Worm (Caenorhabditis elegans) whole organism, late embryonic: Measurements from ENCODE around the gene sto-6.

Source experiments
- C08G9.2 ChIP-seq: sonication (generic microtip); optimal IDR thresholded peaks from 2 replicates; lab custom pipeline; 2016; ENCODE audit warnings: mild to moderate bottlenecking, missing genetic modification characterization, moderate library complexity, missing compliant biosample characterization
- C38D4.7 ChIP-seq: fragments of 200-800 bp; sonication (Bioruptor generic); optimal IDR thresholded peaks from 2 replicates; lab custom pipeline; 2018; ENCODE audit warnings: mild to moderate bottlenecking, missing genetic modification characterization, moderate library complexity, missing compliant biosample characterization
- F13H6.1 ChIP-seq: sonication (generic microtip); optimal IDR thresholded peaks from 2 replicates; lab custom pipeline; 2016; ENCODE audit warnings: missing genetic modification characterization, missing compliant biosample characterization
- Y22D7AL.16 ChIP-seq: sonication (generic microtip); optimal IDR thresholded peaks from 2 replicates; lab custom pipeline; 2016; ENCODE audit warnings: missing genetic modification characterization, missing compliant biosample characterization
- ama-1 ChIP-seq: fragments of 150-350 bp; optimal IDR thresholded peaks from 2 replicates; lab custom pipeline; 2014
- ceh-19 ChIP-seq: fragments of 200-800 bp; sonication (Bioruptor generic); optimal IDR thresholded peaks from 2 replicates; lab custom pipeline; 2018; ENCODE audit warnings: mild to moderate bottlenecking, missing genetic modification characterization, missing compliant biosample characterization
- ceh-22 ChIP-seq: sonication (generic microtip); optimal IDR thresholded peaks from 2 replicates; lab custom pipeline; 2017; ENCODE audit warnings: missing biosample characterization, missing genetic modification characterization
- ceh-30 ChIP-seq: fragments of 150-350 bp; optimal IDR thresholded peaks from 2 replicates; lab custom pipeline; 2014; ENCODE audit warnings: missing biosample characterization, missing genetic modification characterization
- ceh-34 ChIP-seq: sonication (generic microtip); optimal IDR thresholded peaks from 2 replicates; lab custom pipeline; 2016; ENCODE audit warnings: mild to moderate bottlenecking, missing genetic modification characterization, missing compliant biosample characterization
- ceh-9 ChIP-seq: sonication (generic microtip); optimal IDR thresholded peaks from 2 replicates; lab custom pipeline; 2016; ENCODE audit warnings: mild to moderate bottlenecking, missing genetic modification characterization, inconsistent platforms, missing compliant biosample characterization
- che-1 ChIP-seq: sonication (generic microtip); optimal IDR thresholded peaks from 2 replicates; lab custom pipeline; 2016; ENCODE audit warnings: mild to moderate bottlenecking, missing genetic modification characterization, missing compliant biosample characterization
- dmd-4 ChIP-seq: sonication (generic microtip); optimal IDR thresholded peaks from 2 replicates; lab custom pipeline; 2016; ENCODE audit warnings: borderline replicate concordance, missing genetic modification characterization, missing compliant biosample characterization
- dve-1 ChIP-seq: sonication (generic microtip); optimal IDR thresholded peaks from 2 replicates; lab custom pipeline; 2017; ENCODE audit warnings: antibody characterized with exemption, mild to moderate bottlenecking, missing genetic modification characterization, missing compliant biosample characterization
- fax-1 ChIP-seq: sonication (generic microtip); optimal IDR thresholded peaks from 2 replicates; lab custom pipeline; 2016; ENCODE audit warnings: missing genotype, missing genetic modification characterization, missing compliant biosample characterization
- fkh-10 ChIP-seq: fragments of 150-350 bp; optimal IDR thresholded peaks from 2 replicates; lab custom pipeline; 2014; ENCODE audit warnings: missing biosample characterization, missing genetic modification reagents, missing genetic modification characterization
- fkh-6 ChIP-seq: sonication (generic microtip); optimal IDR thresholded peaks from 2 replicates; lab custom pipeline; 2016; ENCODE audit warnings: missing genetic modification characterization, missing compliant biosample characterization
- gmeb-2 ChIP-seq: sonication (generic microtip); optimal IDR thresholded peaks from 2 replicates; lab custom pipeline; 2016; ENCODE audit warnings: missing genetic modification characterization, inconsistent platforms, missing compliant biosample characterization
- hlh-13 ChIP-seq: fragments of 200-800 bp; sonication (Bioruptor generic); optimal IDR thresholded peaks from 2 replicates; lab custom pipeline; 2018; ENCODE audit warnings: mild to moderate bottlenecking, missing genetic modification characterization, missing compliant biosample characterization
- hlh-30 ChIP-seq: sonication (generic microtip); optimal IDR thresholded peaks from 2 replicates; lab custom pipeline; 2017; ENCODE audit warnings: antibody characterized with exemption, missing genetic modification characterization, missing compliant biosample characterization; ENCODE audit not compliant: insufficient read depth
- hlh-6 ChIP-seq: sonication (generic microtip); optimal IDR thresholded peaks from 2 replicates; lab custom pipeline; 2016; ENCODE audit warnings: missing genotype, missing genetic modification characterization, missing compliant biosample characterization
- hlh-8 ChIP-seq: sonication (generic microtip); optimal IDR thresholded peaks from 2 replicates; lab custom pipeline; 2016; ENCODE audit warnings: missing genotype, missing genetic modification characterization, missing compliant biosample characterization
- lim-6 ChIP-seq: sonication (generic microtip); optimal IDR thresholded peaks from 2 replicates; lab custom pipeline; 2016; ENCODE audit warnings: missing genetic modification characterization, missing compliant biosample characterization
- madf-2 ChIP-seq: sonication (generic microtip); optimal IDR thresholded peaks from 2 replicates; lab custom pipeline; 2017; ENCODE audit warnings: missing genetic modification characterization, missing compliant biosample characterization
- nfya-1 ChIP-seq: sonication (generic microtip); optimal IDR thresholded peaks from 2 replicates; lab custom pipeline; 2017; ENCODE audit warnings: missing genetic modification characterization, mild to moderate bottlenecking, missing compliant biosample characterization, antibody characterized with exemption, moderate library complexity
- odd-2 ChIP-seq: sonication (generic microtip); optimal IDR thresholded peaks from 2 replicates; lab custom pipeline; 2017; ENCODE audit warnings: antibody characterized with exemption, mild to moderate bottlenecking, missing genetic modification characterization, missing compliant biosample characterization
- pat-9 ChIP-seq: fragments of 200-800 bp; sonication (Bioruptor generic); optimal IDR thresholded peaks from 2 replicates; lab custom pipeline; 2018; ENCODE audit warnings: mild to moderate bottlenecking, missing genetic modification characterization, moderate library complexity, missing compliant biosample characterization
- pha-4 ChIP-seq: fragments of 150-350 bp; optimal IDR thresholded peaks from 2 replicates; lab custom pipeline; 2018; ENCODE audit warnings: missing biosample characterization, missing genetic modification reagents, missing genetic modification characterization
- ref-2 ChIP-seq: sonication (generic microtip); optimal IDR thresholded peaks from 2 replicates; lab custom pipeline; 2016; ENCODE audit warnings: missing genetic modification characterization, missing compliant biosample characterization
- sox-2 ChIP-seq: fragments of 200-800 bp; sonication (Bioruptor generic); IDR thresholded peaks from 2 replicates; pipeline ENCODE4 v1.3.6; 2022; ENCODE audit warnings: missing genetic modification reagents, missing genetic modification characterization, missing compliant biosample characterization
- sox-4 ChIP-seq: sonication (generic microtip); optimal IDR thresholded peaks from 2 replicates; lab custom pipeline; 2017; ENCODE audit warnings: mild to moderate bottlenecking, missing genetic modification characterization, inconsistent platforms, missing compliant biosample characterization
- syd-9 ChIP-seq: sonication (generic microtip); optimal IDR thresholded peaks from 2 replicates; lab custom pipeline; 2016; ENCODE audit warnings: mild to moderate bottlenecking, missing genetic modification characterization, moderate library complexity, missing compliant biosample characterization
- tbx-7 ChIP-seq: sonication (generic microtip); optimal IDR thresholded peaks from 2 replicates; lab custom pipeline; 2016; ENCODE audit warnings: missing genotype, missing genetic modification characterization, missing compliant biosample characterization
- unc-3 ChIP-seq, 2 experiments: fragments of 200-800 bp in 1 of 2; sonication (Bioruptor generic) in 1 of 2; sonication (generic microtip) in 1 of 2; conservative IDR thresholded peaks in 1 of 2; optimal IDR thresholded peaks in 1 of 2; 2 replicates each; pipeline versions ENCODE4 v1.3.6 to Lab custom; 2016 to 2022; ENCODE audit warnings: missing compliant biosample characterization in 2 of 2, missing genetic modification characterization in 2 of 2, missing genetic modification reagents in 1 of 2
- unc-42 ChIP-seq: sonication (generic microtip); optimal IDR thresholded peaks from 2 replicates; lab custom pipeline; 2016; ENCODE audit warnings: missing genotype, missing genetic modification characterization, missing compliant biosample characterization

Gene sto-6

DNA sequence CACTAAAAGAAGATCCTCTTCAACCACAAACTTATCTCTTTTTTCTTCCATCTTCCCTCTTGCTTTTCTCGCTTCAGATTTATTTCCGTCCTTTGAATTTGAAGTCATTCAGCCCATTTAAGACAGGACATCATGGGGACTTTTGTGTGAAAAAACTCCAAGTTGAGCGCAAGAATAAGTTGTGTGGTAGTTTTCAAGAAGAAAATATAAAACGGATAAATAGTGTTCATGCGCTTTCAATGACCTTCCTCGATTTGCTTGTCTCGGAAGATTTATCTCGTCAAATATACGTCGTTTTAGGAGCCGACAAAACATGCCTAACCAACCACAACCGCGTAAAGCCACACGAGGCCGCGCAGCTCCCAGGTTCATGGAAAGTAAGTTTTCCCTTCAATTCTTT is at the start of gene sto-6:
TSS of gene sto-6 (plus strand) at position 301 of the 400 bp plus-strand sequence.
- TF ChIP-seq fax-1 (tag; lab: Kevin White, UChicago) (no peak), C38D4.7 (GFP tag; lab: Kevin White, UChicago) (no peak), ceh-30 (tag; lab: Kevin White, UChicago) (no peak), sox-2 (no peak), pha-4 (no peak), nfya-1 (tag; lab: Kevin White, UChicago) (no peak), tbx-7 (tag; lab: Kevin White, UChicago) (no peak)

DNA sequence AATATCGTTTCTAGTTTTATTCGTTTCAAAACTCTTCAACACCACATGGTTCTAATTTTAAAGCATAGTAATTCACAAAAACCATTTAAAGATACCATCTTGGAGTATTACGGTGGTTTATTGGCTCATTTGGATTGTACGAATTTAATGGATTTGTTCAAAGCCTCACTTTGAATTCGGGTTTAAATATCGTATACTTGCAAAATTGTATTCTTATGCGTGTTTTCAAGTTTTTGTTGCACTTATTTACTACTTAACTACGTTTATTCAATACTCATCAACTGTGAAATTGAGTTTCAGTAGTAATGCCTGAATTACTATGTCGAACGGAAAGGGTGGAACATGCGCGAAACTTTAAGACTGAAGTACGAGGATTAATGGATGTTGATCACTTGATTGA is 46.8 kb upstream of the sto-6 start, which contains the start of gene abts-2:
TSS of gene abts-2 (plus strand) at position 301 of the 400 bp plus-strand sequence.
- no peak for TF ChIP-seq dmd-4 (tag; lab: Kevin White, UChicago)
- no peak for TF ChIP-seq sox-4 (tag; lab: Kevin White, UChicago)
- TF ChIP-seq che-1 (tag; lab: Kevin White, UChicago), result no peak
- TF ChIP-seq unc-3 (GFP tag; conservative IDR thresholded peaks at IDR 0.05; lab: Robert Waterston, UW), result no peak
- no peak for TF ChIP-seq unc-3 (tag; optimal IDR thresholded peaks at IDR 0.05; lab: Kevin White, UChicago)
- TF ChIP-seq pat-9 (tag; lab: Kevin White, UChicago), result no peak
- no peak for TF ChIP-seq F13H6.1
- TF ChIP-seq ref-2 (tag; lab: Kevin White, UChicago), result no peak
- TF ChIP-seq fkh-10 (GFP tag; lab: Kevin White, UChicago), result no peak
- TF ChIP-seq hlh-6 (tag; lab: Kevin White, UChicago), result no peak
- no peak for TF ChIP-seq hlh-13
- no peak for TF ChIP-seq hlh-30 (tag; lab: Kevin White, UChicago)
- no peak for TF ChIP-seq ama-1
- TF ChIP-seq fax-1 (tag; lab: Kevin White, UChicago), result no peak
- no peak for TF ChIP-seq C08G9.2 (tag; lab: Kevin White, UChicago)

DNA sequence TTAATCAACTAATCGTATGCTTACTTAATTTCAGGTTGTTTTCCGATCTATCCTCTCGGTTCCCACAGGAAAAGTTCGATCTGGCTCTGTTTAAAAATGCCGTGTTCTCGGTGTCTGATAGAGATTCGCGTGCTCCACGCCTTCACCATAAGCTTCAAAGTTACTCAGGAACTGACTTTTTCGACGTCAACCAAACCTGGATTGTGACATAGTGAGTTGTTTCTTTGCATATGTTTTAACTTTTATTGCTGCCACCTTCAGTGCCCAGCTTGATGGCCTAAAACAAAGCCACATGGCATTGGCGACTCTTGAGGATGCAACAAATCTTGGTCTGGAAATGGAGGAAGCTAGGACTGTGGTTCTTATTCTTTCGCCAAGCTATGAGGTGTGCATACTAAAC is 46.3 kb upstream of the sto-6 start:
- no peak for TF ChIP-seq dve-1 (tag; lab: Kevin White, UChicago)
- TF ChIP-seq ceh-9, result no peak
- no peak for TF ChIP-seq fkh-6 (tag; lab: Kevin White, UChicago)
- no peak for TF ChIP-seq ceh-34

DNA sequence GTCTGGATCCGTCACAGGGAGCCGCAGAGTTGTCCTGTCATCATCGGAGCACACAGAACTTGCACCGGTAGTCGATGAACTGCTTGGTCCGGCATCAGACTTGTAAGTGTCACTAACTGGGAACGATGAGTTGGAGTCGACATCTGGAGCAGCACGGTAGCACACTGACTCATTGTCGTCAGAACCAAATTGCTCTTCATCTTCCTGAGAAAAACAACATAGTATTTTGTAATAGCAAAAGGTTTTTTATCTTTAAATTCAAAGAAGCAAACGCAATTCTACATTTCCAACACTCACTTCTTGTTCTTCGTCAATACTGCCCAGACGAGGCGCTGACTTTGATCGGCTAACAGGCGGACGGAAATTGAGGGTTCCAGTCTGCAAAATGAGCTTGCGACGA is 41.7 kb upstream of the sto-6 start:
- TF ChIP-seq gmeb-2 (tag; lab: Kevin White, UChicago) (no peak), lim-6 (tag; lab: Kevin White, UChicago) (no peak), syd-9 (tag; lab: Kevin White, UChicago) (no peak), ceh-19 (GFP tag; lab: Kevin White, UChicago) (no peak)

DNA sequence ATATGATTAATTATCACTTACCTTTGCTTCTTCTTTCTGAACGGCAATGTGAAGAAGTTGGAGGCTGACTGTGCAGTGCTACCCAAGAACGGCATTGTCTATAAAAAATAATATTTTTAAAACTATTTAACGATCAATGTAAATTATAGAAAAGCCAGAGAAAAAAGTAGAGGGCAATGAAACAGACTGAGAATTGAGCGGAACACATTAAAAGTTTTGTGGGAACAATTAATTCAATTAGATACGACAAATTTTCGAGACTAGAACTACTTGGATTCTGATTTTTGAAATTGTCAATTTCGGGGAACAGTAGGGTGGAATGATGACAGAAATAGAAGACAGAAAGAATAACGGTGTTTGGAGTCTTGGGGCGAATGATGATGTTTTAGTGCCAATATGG is 40.6 kb upstream of the sto-6 start, which contains the start of gene F52D10.2:
TSS of gene F52D10.2 (minus strand) at position 101 of the 400 bp plus-strand sequence.
- no peak for TF ChIP-seq che-1 (tag; lab: Kevin White, UChicago)
- TF ChIP-seq unc-3 (GFP tag; conservative IDR thresholded peaks at IDR 0.05; lab: Robert Waterston, UW), result no peak
- no peak for TF ChIP-seq unc-3 (tag; optimal IDR thresholded peaks at IDR 0.05; lab: Kevin White, UChicago)
- TF ChIP-seq hlh-8 (tag; lab: Kevin White, UChicago), result no peak
- no peak for TF ChIP-seq Y22D7AL.16 (tag; lab: Kevin White, UChicago)
- no peak for TF ChIP-seq odd-2 (tag; lab: Kevin White, UChicago)
- TF ChIP-seq madf-2 (tag; lab: Kevin White, UChicago), result no peak
- no peak for TF ChIP-seq sox-2
- TF ChIP-seq pat-9 (tag; lab: Kevin White, UChicago), result no peak
- no peak for TF ChIP-seq sox-4 (tag; lab: Kevin White, UChicago)
- TF ChIP-seq unc-42 (tag; lab: Kevin White, UChicago), result no peak
- TF ChIP-seq lim-6 (tag; lab: Kevin White, UChicago), result no peak
- TF ChIP-seq syd-9 (tag; lab: Kevin White, UChicago), result no peak
- TF ChIP-seq hlh-13, result no peak
- no peak for TF ChIP-seq F13H6.1
- TF ChIP-seq nfya-1 (tag; lab: Kevin White, UChicago), result no peak
- no peak for TF ChIP-seq ceh-22 (tag; lab: Kevin White, UChicago)
